Worm (Caenorhabditis elegans) whole organism, L4/young adult: ENCODE measurements around the gene try-5.

ENCODE experiments used
- W03F9.2 ChIP-seq: fragments of 150-350 bp; optimal IDR thresholded peaks from 2 replicates; lab custom pipeline; 2014; ENCODE audit warnings: missing biosample characterization, missing genetic modification characterization
- him-1 ChIP-seq: sonication (generic microtip); optimal IDR thresholded peaks from 2 replicates; lab custom pipeline; 2016; ENCODE audit warnings: missing genotype, missing genetic modification reagents, missing genetic modification characterization, missing compliant biosample characterization

- TF ChIP-seq W03F9.2 (tag; lab: Kevin White, UChicago) = no peak
- TF ChIP-seq him-1 (tag; lab: Kevin White, UChicago) = no peak
Observed at ce11 chrV:9384949-9385348, 38.1 kb downstream of the try-5 start.
